Worm (Caenorhabditis elegans): Measurements from ENCODE around the gene sre-49.
"Not testable (repeated sequence)": the region's sequence is repeated elsewhere in the genome, so short reads cannot be mapped to it uniquely, and the experiment has no call there.

The sre-49 gene

DNA sequence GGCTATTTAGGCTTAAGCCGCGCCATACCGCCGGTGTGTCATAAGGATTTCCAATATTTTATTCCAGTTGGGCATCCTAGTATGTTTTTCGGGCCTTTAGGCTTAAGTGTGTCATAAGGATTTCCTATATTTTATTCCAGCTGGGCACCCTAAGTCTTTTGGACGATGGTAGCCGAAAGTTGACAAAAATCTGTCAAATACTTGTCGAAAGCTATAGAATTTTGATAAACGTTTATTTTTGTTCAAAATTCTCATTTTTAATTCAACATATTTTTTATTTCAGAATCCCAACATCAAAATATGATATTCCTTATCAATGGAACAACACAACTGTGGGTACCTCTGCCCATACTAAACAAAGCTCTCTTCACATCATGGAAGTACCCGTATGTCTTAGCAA, at the start of gene sre-49:
Gene sre-49, plus strand, starts transcription at position 301 of the 400 bp plus-strand sequence.
- not testable (repeated sequence) for TF ChIP-seq lin-39, unc-39, ztf-11 (tag; optimal IDR thresholded peaks at IDR 0.05)

DNA sequence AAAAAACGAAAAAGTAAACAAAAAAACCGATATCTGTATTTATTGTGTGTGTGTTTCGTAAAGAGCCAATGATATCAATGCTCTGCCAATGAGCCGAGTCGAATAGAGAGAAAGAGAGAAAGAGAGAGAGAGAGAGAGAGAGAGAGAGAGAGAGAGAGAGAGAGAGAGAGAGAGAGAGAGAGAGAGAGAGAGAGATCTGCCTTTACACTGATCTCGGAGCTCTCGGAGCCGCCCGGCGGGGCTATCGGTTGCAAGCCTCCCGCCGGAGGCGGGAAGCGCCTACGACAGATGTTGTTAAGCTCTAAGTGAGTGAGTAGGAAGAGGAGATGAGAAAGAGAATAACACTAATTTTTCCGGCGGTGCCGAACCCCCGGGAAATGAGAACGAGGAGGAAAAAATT, 49.8 kb upstream of the sre-49 start:
- peak in 1 of 2 experiments; percentile 45 for TF ChIP-seq lsy-2 (tag; optimal IDR thresholded peaks at IDR 0.05)
- TF ChIP-seq C34F6.9 (tag; optimal IDR thresholded peaks at IDR 0.05) = peak; percentile 6
- TF ChIP-seq nhr-21 (tag; optimal IDR thresholded peaks at IDR 0.05) = no peak
- peak; percentile 5 for TF ChIP-seq nhr-129 (tag; optimal IDR thresholded peaks at IDR 0.05)
- TF ChIP-seq sma-9 (GFP tag; optimal IDR thresholded peaks at IDR 0.05) = no peak
- TF ChIP-seq sma-9 (tag; optimal IDR thresholded peaks at IDR 0.05) = no peak

DNA sequence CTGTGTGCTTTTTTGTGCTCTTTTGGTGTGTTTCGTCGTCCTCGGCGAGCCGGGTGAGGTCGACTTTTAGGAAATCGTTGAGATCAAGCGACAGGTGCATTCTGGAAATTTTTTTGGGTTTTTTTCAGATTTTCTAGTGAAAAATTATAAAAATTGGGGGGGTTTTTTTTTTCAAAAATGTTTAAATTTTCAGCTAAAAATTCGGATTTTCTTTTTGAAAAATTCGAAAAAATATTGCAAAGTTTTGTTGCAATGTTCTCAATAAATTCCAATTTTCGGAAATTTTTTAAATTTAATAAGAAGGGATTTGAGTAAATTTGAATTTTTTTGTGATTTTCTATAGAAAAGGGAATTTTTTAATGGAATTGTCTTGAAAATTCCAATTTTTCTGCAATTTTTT, 43.7 kb upstream of the sre-49 start, which contains the start of gene Y57A10A.27:
Gene Y57A10A.27, minus strand, starts transcription at position 101 of the 400 bp plus-strand sequence.
- no peak for TF ChIP-seq nhr-10 (tag; optimal IDR thresholded peaks at IDR 0.05)
- TF ChIP-seq snpc-4 (tag; optimal IDR thresholded peaks at IDR 0.05) = no peak
- no peak for TF ChIP-seq unc-39 (tag; optimal IDR thresholded peaks at IDR 0.05)
- TF ChIP-seq skn-1 (tag; optimal IDR thresholded peaks at IDR 0.05) = no peak
- TF ChIP-seq lsy-2 (tag; optimal IDR thresholded peaks at IDR 0.05) = no peak
- TF ChIP-seq nhr-11 (tag; optimal IDR thresholded peaks at IDR 0.05) = no peak
- TF ChIP-seq nhr-21 (tag; optimal IDR thresholded peaks at IDR 0.05) = no peak
- TF ChIP-seq Y55F3AM.14 (GFP tag; optimal IDR thresholded peaks at IDR 0.05) = no peak
- TF ChIP-seq zag-1 (tag; optimal IDR thresholded peaks at IDR 0.05) = no peak
- TF ChIP-seq nhr-6 (tag; optimal IDR thresholded peaks at IDR 0.05) = no peak
- no peak for TF ChIP-seq nhr-237 (tag; optimal IDR thresholded peaks at IDR 0.05)
- no peak for TF ChIP-seq F13H6.1 (tag; optimal IDR thresholded peaks at IDR 0.05)
- no peak for TF ChIP-seq ztf-1 (GFP tag; conservative IDR thresholded peaks at IDR 0.05)
- no peak for TF ChIP-seq elt-1 (tag; optimal IDR thresholded peaks at IDR 0.05)
- TF ChIP-seq blmp-1 (tag; optimal IDR thresholded peaks at IDR 0.05; ENCODE audit: insufficient read depth) = no peak

DNA sequence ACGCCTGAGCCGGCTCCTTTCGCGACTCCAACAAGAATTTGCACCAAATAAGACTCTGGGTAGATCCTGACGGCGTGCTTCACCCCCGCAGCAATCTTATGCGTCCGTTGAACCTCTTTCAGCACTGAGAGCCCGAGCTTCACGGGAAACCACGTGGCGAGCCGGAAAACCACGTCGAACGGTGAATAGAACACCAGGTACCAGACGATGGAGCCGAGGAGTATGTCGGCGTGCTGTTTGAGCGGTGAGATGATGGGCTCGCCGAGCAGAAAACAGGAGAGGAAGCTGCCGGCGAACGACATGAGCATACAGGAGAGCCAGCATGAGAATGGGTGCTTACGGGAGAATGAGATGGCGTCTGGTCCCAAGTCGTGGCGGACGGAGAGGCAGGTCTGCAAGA, 40.0 kb upstream of the sre-49 start:
- no peak for TF ChIP-seq gmeb-1 (tag; optimal IDR thresholded peaks at IDR 0.05)
- TF ChIP-seq unc-62 (GFP tag; optimal IDR thresholded peaks at IDR 0.05) = no peak
- TF ChIP-seq ZK546.5 (tag; optimal IDR thresholded peaks at IDR 0.05) = no peak
- no peak for TF ChIP-seq ztf-1 (GFP tag; conservative IDR thresholded peaks at IDR 0.05)
- no peak for TF ChIP-seq ceh-16 (tag; optimal IDR thresholded peaks at IDR 0.05)
- TF ChIP-seq unc-39 (tag; optimal IDR thresholded peaks at IDR 0.05) = no peak
- TF ChIP-seq elt-3 (tag; optimal IDR thresholded peaks at IDR 0.05) = no peak
- no peak for TF ChIP-seq F13H6.1 (tag; optimal IDR thresholded peaks at IDR 0.05)
- TF ChIP-seq ceh-82 (tag; optimal IDR thresholded peaks at IDR 0.05) = no peak
- TF ChIP-seq sma-9 (GFP tag; optimal IDR thresholded peaks at IDR 0.05) = no peak
- no peak for TF ChIP-seq sma-9 (tag; optimal IDR thresholded peaks at IDR 0.05)

DNA sequence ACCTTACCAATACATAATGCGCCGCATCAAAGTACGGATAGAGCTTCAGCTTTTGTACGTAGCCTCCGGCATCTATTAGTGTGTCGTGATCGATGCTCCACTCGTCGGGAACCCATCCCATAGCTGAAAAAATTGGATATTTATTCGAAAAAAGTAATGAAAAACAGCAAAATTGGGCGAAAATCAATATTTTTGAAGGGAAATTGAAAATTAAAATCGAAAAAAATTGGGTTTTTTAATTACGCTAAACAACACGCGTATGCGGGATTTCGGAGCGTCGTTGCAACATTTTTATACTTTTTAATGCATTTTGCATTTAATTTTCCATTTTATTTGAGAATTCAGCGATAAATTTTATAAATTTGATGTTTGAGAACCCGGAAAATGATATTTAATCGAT, 39.4 kb upstream of the sre-49 start, which contains the start of the genes tric-1B.2 and Y57A10A.29:
Gene tric-1B.2, minus strand, starts transcription at position 129 of the 400 bp plus-strand sequence.
Gene Y57A10A.29, plus strand, starts transcription at position 303 of the 400 bp plus-strand sequence.
- no peak for TF ChIP-seq nhr-25 (tag; optimal IDR thresholded peaks at IDR 0.05)
- TF ChIP-seq unc-55 (GFP tag; optimal IDR thresholded peaks at IDR 0.05) = peak; percentile 28
- TF ChIP-seq lsy-2 (tag; optimal IDR thresholded peaks at IDR 0.05) = peak in 1 of 2 experiments; percentile 10
- peak; percentile 21 for TF ChIP-seq C34F6.9 (tag; optimal IDR thresholded peaks at IDR 0.05)

DNA sequence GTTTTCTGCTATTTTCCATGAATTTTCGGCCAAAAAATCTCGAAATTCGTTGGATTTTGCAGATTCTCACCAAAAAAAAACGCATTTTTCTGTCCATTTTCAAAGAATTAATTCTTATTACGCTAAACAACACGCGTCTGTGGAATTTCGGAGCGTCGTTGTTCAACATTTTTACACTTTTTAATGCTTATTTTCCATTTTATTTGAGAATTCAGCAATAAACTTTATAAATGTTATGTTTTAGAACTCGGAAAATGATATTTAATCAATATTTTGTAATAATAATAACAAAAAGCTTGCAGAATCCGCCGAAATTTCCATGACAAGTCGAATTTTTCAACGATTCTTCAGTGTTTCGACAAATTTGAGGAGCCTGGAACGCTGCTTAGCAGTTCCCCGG, 38.3 kb upstream of the sre-49 start, which contains the start of gene ife-5:
Gene ife-5, plus strand, starts transcription at position 301 of the 400 bp plus-strand sequence.
- TF ChIP-seq nhr-21 (tag; optimal IDR thresholded peaks at IDR 0.05) (no peak), Y55F3AM.14 (GFP tag; optimal IDR thresholded peaks at IDR 0.05) (no peak), F13H6.1 (tag; optimal IDR thresholded peaks at IDR 0.05) (no peak), ZK546.5 (tag; optimal IDR thresholded peaks at IDR 0.05) (no peak), skn-1 (tag; optimal IDR thresholded peaks at IDR 0.05) (no peak), ceh-82 (tag; optimal IDR thresholded peaks at IDR 0.05) (no peak), alr-1 (tag; optimal IDR thresholded peaks at IDR 0.05) (no peak), nhr-10 (tag; optimal IDR thresholded peaks at IDR 0.05) (no peak), nhr-11 (tag; optimal IDR thresholded peaks at IDR 0.05) (no peak), unc-55 (GFP tag; optimal IDR thresholded peaks at IDR 0.05) (no peak), aly-2 (tag; optimal IDR thresholded peaks at IDR 0.05) (no peak), unc-62 (GFP tag; optimal IDR thresholded peaks at IDR 0.05) (no peak), lin-13 (GFP tag; optimal IDR thresholded peaks at IDR 0.05) (no peak), nhr-25 (tag; optimal IDR thresholded peaks at IDR 0.05) (no peak), nhr-237 (tag; optimal IDR thresholded peaks at IDR 0.05) (no peak), sem-4 (tag; optimal IDR thresholded peaks at IDR 0.05) (no peak)
